Worm (Caenorhabditis elegans) whole organism, midembryonic: ENCODE data around the gene C07A9.9.

Experiments
- T22C8.4 ChIP-seq: fragments of 200-800 bp; sonication (Bioruptor generic); IDR thresholded peaks from 2 replicates; pipeline ENCODE4 v1.3.6; 2022; ENCODE audit warnings: missing genetic modification characterization, missing compliant biosample characterization
- cog-1 ChIP-seq: sonication (generic microtip); optimal IDR thresholded peaks from 2 replicates; lab custom pipeline; 2016; ENCODE audit warnings: missing genetic modification characterization, missing compliant biosample characterization
- flt-1 ChIP-seq: fragments of 200-800 bp; sonication (Bioruptor generic); IDR thresholded peaks from 2 replicates; pipeline ENCODE4 v1.3.6; 2022; ENCODE audit warnings: missing genetic modification characterization, missing compliant biosample characterization
- klf-2 ChIP-seq: fragments of 200-800 bp; sonication (Bioruptor generic); conservative IDR thresholded peaks from 2 replicates; pipeline ENCODE4 v1.3.6; 2022; ENCODE audit warnings: missing genetic modification reagents, missing genetic modification characterization, missing compliant biosample characterization
- med-1 ChIP-seq: sonication (generic microtip); optimal IDR thresholded peaks from 2 replicates; lab custom pipeline; 2017; ENCODE audit warnings: missing genetic modification characterization, mild to moderate bottlenecking, missing compliant biosample characterization, antibody characterized with exemption, missing genetic modification reagents; ENCODE audit not compliant: insufficient read depth
- ref-1 ChIP-seq: fragments of 200-800 bp; sonication (Bioruptor generic); conservative IDR thresholded peaks from 2 replicates; pipeline ENCODE4 v1.3.6; 2022; ENCODE audit warnings: missing genetic modification reagents, missing genetic modification characterization, missing compliant biosample characterization
- tab-1 ChIP-seq: fragments of 200-800 bp; sonication (Bioruptor generic); IDR thresholded peaks from 2 replicates; pipeline ENCODE4 v1.3.6; 2022; ENCODE audit warnings: missing genetic modification characterization, missing compliant biosample characterization
- ztf-23 ChIP-seq: fragments of 200-800 bp; sonication (Bioruptor generic); IDR thresholded peaks from 2 replicates; pipeline ENCODE4 v1.3.6; 2022; ENCODE audit warnings: missing genetic modification reagents, missing genetic modification characterization, missing compliant biosample characterization
- ztf-29 ChIP-seq: fragments of 200-800 bp; sonication (Bioruptor generic); IDR thresholded peaks from 2 replicates; pipeline ENCODE4 v1.3.6; 2022; ENCODE audit warnings: missing genetic modification reagents, missing genetic modification characterization, missing compliant biosample characterization

The C07A9.9 gene

ce11 chrIII:9645099-9645498 lies 22.3 kb downstream of the C07A9.9 start:
- no peak for TF ChIP-seq klf-2 (GFP tag; lab: Robert Waterston, UW)

DNA sequence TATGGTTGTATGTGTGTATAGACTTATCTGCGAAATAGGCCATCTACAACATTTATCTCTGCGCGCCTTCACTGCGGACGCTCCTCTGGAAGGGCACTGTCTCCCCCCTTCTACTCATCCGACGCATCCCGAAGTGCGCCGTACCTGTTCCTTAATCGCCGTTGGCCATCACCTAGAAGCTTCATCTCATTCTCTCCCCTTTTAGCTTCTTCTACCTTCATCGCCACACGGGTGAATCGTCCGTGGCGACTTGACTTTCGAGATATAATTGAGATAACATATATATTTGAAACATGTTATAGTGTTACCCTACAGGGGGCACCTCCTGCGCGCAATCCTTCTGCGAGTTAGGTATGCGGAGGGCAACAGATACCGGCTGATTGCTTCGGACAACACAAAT lies 25.3 kb downstream of the C07A9.9 start:
- TF ChIP-seq med-1 (no peak), klf-2 (GFP tag; lab: Robert Waterston, UW) (no peak), ref-1 (GFP tag; lab: Robert Waterston, UW) (no peak), ztf-23 (GFP tag; lab: Robert Waterston, UW) (no peak), ztf-29 (GFP tag; lab: Robert Waterston, UW) (no peak)

ce11 chrIII:9639281-9640050 lies 28.0 kb downstream of the C07A9.9 start:
- TF ChIP-seq flt-1 (GFP tag; lab: Robert Waterston, UW) (no peak), cog-1 (tag; lab: Kevin White, UChicago) (no peak), med-1 (no peak), ztf-29 (GFP tag; lab: Robert Waterston, UW) (no peak), tab-1 (GFP tag; lab: Robert Waterston, UW) (no peak), T22C8.4 (GFP tag; lab: Robert Waterston, UW) (no peak), ztf-23 (GFP tag; lab: Robert Waterston, UW) (no peak), ref-1 (GFP tag; lab: Robert Waterston, UW) (no peak), klf-2 (GFP tag; lab: Robert Waterston, UW) (no peak)

ce11 chrIII:9638159-9638754 lies 29.2 kb downstream of the C07A9.9 start:
- TF ChIP-seq flt-1 (GFP tag; lab: Robert Waterston, UW): no peak
- TF ChIP-seq T22C8.4 (GFP tag; lab: Robert Waterston, UW): no peak
- TF ChIP-seq cog-1 (tag; lab: Kevin White, UChicago): no peak
- no peak for TF ChIP-seq med-1
- TF ChIP-seq tab-1 (GFP tag; lab: Robert Waterston, UW): no peak
- no peak for TF ChIP-seq ztf-23 (GFP tag; lab: Robert Waterston, UW)
- no peak for TF ChIP-seq ref-1 (GFP tag; lab: Robert Waterston, UW)
- TF ChIP-seq klf-2 (GFP tag; lab: Robert Waterston, UW): no peak

ce11 chrIII:9637016-9637415 lies 30.4 kb downstream of the C07A9.9 start, which contains the start of gene gei-13:
Gene gei-13, minus strand, starts transcription at chrIII:9637116.
- no peak for TF ChIP-seq T22C8.4 (GFP tag; lab: Robert Waterston, UW)

DNA sequence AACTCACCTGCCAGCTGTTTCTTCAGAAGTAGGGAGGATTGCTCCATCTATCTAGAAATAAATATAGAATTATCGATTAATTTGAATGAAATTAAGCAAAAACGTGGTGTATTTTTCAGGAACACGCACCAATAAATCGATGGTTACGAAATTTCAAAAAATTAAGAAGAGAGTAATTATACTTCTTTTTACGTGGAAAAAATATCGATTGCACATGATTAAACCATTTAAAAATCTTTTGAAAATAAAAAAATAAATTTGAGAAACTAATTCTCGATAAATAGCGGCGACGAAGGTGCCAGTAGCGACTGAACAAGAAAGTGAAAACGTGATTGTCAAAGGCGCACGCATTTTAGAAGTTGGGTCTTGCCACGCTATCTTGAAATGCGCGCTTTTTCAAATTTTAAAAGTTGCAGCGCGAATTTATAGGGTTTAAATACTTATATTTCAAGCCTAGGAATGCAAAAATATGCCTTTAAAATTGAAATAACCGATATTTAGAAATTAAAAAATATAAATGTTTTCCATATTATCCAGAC lies 36.3 kb downstream of the C07A9.9 start, which contains the start of gene ubc-7:
TSS of gene ubc-7 (minus strand) at position 51 of the 539 bp plus-strand sequence.
- TF ChIP-seq ref-1 (GFP tag; lab: Robert Waterston, UW): no peak
- peak; percentile 55 for TF ChIP-seq cog-1 (tag; lab: Kevin White, UChicago)
- no peak for TF ChIP-seq ztf-29 (GFP tag; lab: Robert Waterston, UW)
- no peak for TF ChIP-seq klf-2 (GFP tag; lab: Robert Waterston, UW)
- 0 out of 2 replicates have a peak, but pooled peaks have one; percentile 13 for TF ChIP-seq ztf-23 (GFP tag; lab: Robert Waterston, UW)
- no peak for TF ChIP-seq med-1
- no peak for TF ChIP-seq tab-1 (GFP tag; lab: Robert Waterston, UW)
- TF ChIP-seq T22C8.4 (GFP tag; lab: Robert Waterston, UW): peak; percentile 13; the same call in 1 of the 2 replicates
- no peak for TF ChIP-seq flt-1 (GFP tag; lab: Robert Waterston, UW)

DNA sequence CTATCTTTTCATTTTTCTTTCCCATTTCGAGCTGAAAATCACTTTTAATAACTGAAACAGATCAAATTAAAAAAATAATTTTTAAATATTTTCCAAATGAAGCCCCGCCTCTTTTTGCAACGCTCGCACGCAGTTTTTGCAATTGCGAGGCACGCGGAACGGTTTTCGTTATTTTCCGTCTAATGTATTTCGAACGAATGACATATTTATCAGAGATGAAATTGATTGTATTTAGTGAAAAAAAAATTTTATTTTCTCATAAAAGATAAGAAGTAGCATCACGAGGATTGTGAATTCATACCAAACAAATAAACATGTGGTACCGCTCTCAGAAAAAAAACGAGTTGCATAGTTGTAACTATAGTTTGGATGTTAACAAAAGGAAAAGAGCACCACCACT lies 37.6 kb downstream of the C07A9.9 start, which contains the start of gene rpac-19:
TSS of gene rpac-19 (minus strand) at position 31 of the 400 bp plus-strand sequence.
- TF ChIP-seq T22C8.4 (GFP tag; lab: Robert Waterston, UW) (no peak), cog-1 (tag; lab: Kevin White, UChicago) (no peak), med-1 (peak; percentile 71), flt-1 (GFP tag; lab: Robert Waterston, UW) (peak; percentile 82), ztf-29 (GFP tag; lab: Robert Waterston, UW) (0 out of 2 replicates have a peak, but pooled peaks have one; percentile 52), ztf-23 (GFP tag; lab: Robert Waterston, UW) (peak; percentile 74), ref-1 (GFP tag; lab: Robert Waterston, UW) (no peak), klf-2 (GFP tag; lab: Robert Waterston, UW) (0 out of 2 replicates have a peak, but pooled peaks have one; percentile 26), tab-1 (GFP tag; lab: Robert Waterston, UW) (peak; percentile 67; the same call in 1 of the 2 replicates)

DNA sequence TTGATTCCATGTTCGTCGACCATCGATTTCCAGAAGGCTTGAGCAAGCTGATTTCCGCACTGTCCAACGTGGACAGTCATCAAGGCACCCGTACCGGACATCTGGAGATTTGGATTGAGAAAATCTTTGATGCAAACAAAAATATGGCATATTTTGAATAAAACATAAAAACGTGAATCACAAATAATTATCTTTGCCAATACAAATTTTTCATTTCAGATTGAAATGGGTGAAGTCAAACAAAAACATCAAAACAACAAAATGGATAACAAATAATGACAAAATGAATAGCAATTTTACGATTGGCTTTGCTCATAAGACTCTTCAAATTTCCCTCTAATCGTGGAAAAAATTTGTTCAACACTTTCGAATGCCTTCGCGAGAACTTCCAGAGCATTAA lies 38.4 kb downstream of the C07A9.9 start, which contains the start of gene tbg-1:
TSS of gene tbg-1 (minus strand) at position 101 of the 400 bp plus-strand sequence.
- TF ChIP-seq ztf-29 (GFP tag; lab: Robert Waterston, UW) (no peak), med-1 (no peak), ref-1 (GFP tag; lab: Robert Waterston, UW) (no peak), cog-1 (tag; lab: Kevin White, UChicago) (no peak)

DNA sequence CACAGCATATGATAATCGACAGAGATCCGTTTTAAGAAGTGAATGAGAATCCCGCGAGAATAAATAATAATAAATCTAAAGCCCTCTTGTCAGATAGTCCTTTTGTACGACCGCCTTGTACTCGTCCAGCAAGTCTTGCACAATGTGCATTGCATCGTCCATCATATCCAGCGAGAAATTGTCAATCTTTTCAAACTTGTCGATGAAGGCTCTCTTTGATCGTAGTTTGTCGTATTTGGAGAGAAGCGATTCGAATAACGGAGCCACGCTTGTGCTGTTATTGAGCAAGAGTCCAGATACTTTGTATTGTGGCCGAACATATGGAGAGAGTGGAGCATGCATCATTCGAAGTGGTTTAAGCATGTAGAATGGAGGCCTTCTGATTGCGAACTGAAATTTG lies 40.8 kb downstream of the C07A9.9 start:
- TF ChIP-seq med-1 (no peak), klf-2 (GFP tag; lab: Robert Waterston, UW) (no peak), ref-1 (GFP tag; lab: Robert Waterston, UW) (no peak), flt-1 (GFP tag; lab: Robert Waterston, UW) (no peak), T22C8.4 (GFP tag; lab: Robert Waterston, UW) (no peak), ztf-23 (GFP tag; lab: Robert Waterston, UW) (no peak), cog-1 (tag; lab: Kevin White, UChicago) (no peak), ztf-29 (GFP tag; lab: Robert Waterston, UW) (no peak), tab-1 (GFP tag; lab: Robert Waterston, UW) (no peak)
